Worm (Caenorhabditis elegans) whole organism, late embryonic: Measurements from ENCODE around the gene mrps-26.

ENCODE experiments used
- F13H6.1 ChIP-seq: sonication (generic microtip); optimal IDR thresholded peaks from 2 replicates; lab custom pipeline; 2016; ENCODE audit warnings: missing genetic modification characterization, missing compliant biosample characterization
- ceh-30 ChIP-seq: fragments of 150-350 bp; optimal IDR thresholded peaks from 2 replicates; lab custom pipeline; 2014; ENCODE audit warnings: missing biosample characterization, missing genetic modification characterization
- ceh-34 ChIP-seq: sonication (generic microtip); optimal IDR thresholded peaks from 2 replicates; lab custom pipeline; 2016; ENCODE audit warnings: mild to moderate bottlenecking, missing genetic modification characterization, missing compliant biosample characterization
- ceh-9 ChIP-seq: sonication (generic microtip); optimal IDR thresholded peaks from 2 replicates; lab custom pipeline; 2016; ENCODE audit warnings: mild to moderate bottlenecking, missing genetic modification characterization, inconsistent platforms, missing compliant biosample characterization
- fkh-10 ChIP-seq: fragments of 150-350 bp; optimal IDR thresholded peaks from 2 replicates; lab custom pipeline; 2014; ENCODE audit warnings: missing biosample characterization, missing genetic modification reagents, missing genetic modification characterization
- odd-2 ChIP-seq: sonication (generic microtip); optimal IDR thresholded peaks from 2 replicates; lab custom pipeline; 2017; ENCODE audit warnings: antibody characterized with exemption, mild to moderate bottlenecking, missing genetic modification characterization, missing compliant biosample characterization
- rnt-1 ChIP-seq: sonication (generic microtip); optimal IDR thresholded peaks from 2 replicates; lab custom pipeline; 2016; ENCODE audit warnings: missing genetic modification characterization, missing compliant biosample characterization
- sdc-2 ChIP-seq: sonication (generic microtip); optimal IDR thresholded peaks from 2 replicates; lab custom pipeline; 2016; ENCODE audit warnings: missing genotype, missing genetic modification characterization, missing compliant biosample characterization

DNA sequence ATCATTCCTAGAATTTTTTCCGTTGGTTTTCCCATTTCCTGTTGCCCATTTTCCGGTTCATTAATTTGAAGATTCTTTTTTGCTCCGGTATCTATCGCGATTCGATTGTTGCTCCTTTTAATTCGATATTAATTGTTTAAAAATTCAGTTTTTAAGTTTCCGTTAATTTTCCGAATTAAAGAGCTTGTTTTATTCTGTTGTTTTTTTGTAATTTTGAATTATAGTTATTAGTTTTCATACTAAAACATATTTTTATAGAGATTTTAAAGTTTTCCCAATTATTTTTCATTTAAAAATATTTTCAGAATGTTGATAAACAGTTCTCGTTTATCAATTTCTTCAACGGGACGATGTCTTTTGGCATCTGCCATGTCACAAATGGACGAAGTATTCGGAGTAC lies at the start of gene mrps-26:
- no peak for TF ChIP-seq fkh-10 (GFP tag; lab: Kevin White, UChicago)
- no peak for TF ChIP-seq rnt-1 (tag; lab: Kevin White, UChicago)
- TF ChIP-seq ceh-34 (tag; lab: Kevin White, UChicago), result no peak
- TF ChIP-seq ceh-9 (tag; lab: Kevin White, UChicago), result no peak
- TF ChIP-seq sdc-2 (tag; lab: Kevin White, UChicago), result no peak
- TF ChIP-seq odd-2 (tag; lab: Kevin White, UChicago), result no peak
- no peak for TF ChIP-seq F13H6.1 (tag; lab: Kevin White, UChicago)
- TF ChIP-seq ceh-30 (tag; lab: Kevin White, UChicago), result no peak
